Worm (Caenorhabditis elegans) whole organism, young adult: ENCODE measurements around the gene col-169.

ENCODE experiments used
- B0035.1 ChIP-seq: sonication (generic microtip); optimal IDR thresholded peaks from 2 replicates; lab custom pipeline; 2016; ENCODE audit warnings: missing genetic modification characterization, mild to moderate bottlenecking, missing compliant biosample characterization, missing genotype, missing genetic modification reagents
- D2030.7 ChIP-seq: fragments of 200-800 bp; sonication (Bioruptor generic); IDR thresholded peaks from 2 replicates; pipeline ENCODE4 v1.3.6; 2022; ENCODE audit warnings: missing genetic modification reagents, missing genetic modification characterization, missing compliant biosample characterization
- Y53G8AR.9 ChIP-seq: fragments of 200-800 bp; sonication (Bioruptor generic); conservative IDR thresholded peaks from 2 replicates; pipeline ENCODE4 v1.3.6; 2022; ENCODE audit warnings: missing genetic modification reagents, missing genetic modification characterization, missing compliant biosample characterization
- aptf-2 ChIP-seq: fragments of 200-800 bp; sonication (Bioruptor generic); conservative IDR thresholded peaks from 2 replicates; pipeline ENCODE4 v1.3.6; 2022; ENCODE audit warnings: missing genetic modification reagents, missing genetic modification characterization, missing compliant biosample characterization
- aptf-3 ChIP-seq: fragments of 200-800 bp; sonication (Bioruptor generic); IDR thresholded peaks from 2 replicates; pipeline ENCODE4 v1.3.6; 2022; ENCODE audit warnings: missing genetic modification characterization, missing compliant biosample characterization
- ekl-4 ChIP-seq: fragments of 200-800 bp; sonication (Bioruptor generic); IDR thresholded peaks from 2 replicates; pipeline ENCODE4 v1.3.6; 2022; ENCODE audit warnings: missing genetic modification reagents, missing genetic modification characterization, missing compliant biosample characterization
- lin-54 ChIP-seq: fragments of 200-800 bp; sonication (Bioruptor generic); optimal IDR thresholded peaks from 2 replicates; lab custom pipeline; 2018; ENCODE audit warnings: mild to moderate bottlenecking, missing genetic modification characterization, missing compliant biosample characterization
- madf-10 ChIP-seq: sonication (generic microtip); optimal IDR thresholded peaks from 2 replicates; lab custom pipeline; 2016; ENCODE audit warnings: mild to moderate bottlenecking, missing genetic modification characterization, missing compliant biosample characterization
- mes-4 ChIP-seq: sonication (generic microtip); optimal IDR thresholded peaks from 2 replicates; lab custom pipeline; 2016; ENCODE audit warnings: missing genotype, missing genetic modification characterization, missing compliant biosample characterization
- nfya-1 ChIP-seq: sonication (generic microtip); optimal IDR thresholded peaks from 2 replicates; lab custom pipeline; 2017; ENCODE audit warnings: antibody characterized with exemption, missing compliant biosample characterization, missing genetic modification characterization, borderline replicate concordance; ENCODE audit not compliant: insufficient read depth
- snpc-4 ChIP-seq, 5 experiments: fragments of 150-350 bp in 1 of 5; sonication (generic microtip) in 4 of 5; optimal IDR thresholded peaks; 2 replicates each; lab custom pipeline; 2014 to 2018; ENCODE audit warnings: missing genetic modification characterization in 5 of 5, missing biosample characterization in 3 of 5, antibody characterized with exemption in 2 of 5, mild to moderate bottlenecking in 2 of 5, missing compliant biosample characterization in 2 of 5, missing genotype in 2 of 5, moderate library complexity in 2 of 5, missing genetic modification reagents in 1 of 5
- ztf-18 ChIP-seq: sonication (generic microtip); optimal IDR thresholded peaks from 2 replicates; lab custom pipeline; 2016; ENCODE audit warnings: missing genotype, mild to moderate bottlenecking, missing genetic modification characterization, missing compliant biosample characterization
- ztf-6 ChIP-seq: fragments of 200-800 bp; sonication (Bioruptor generic); IDR thresholded peaks from 2 replicates; pipeline ENCODE4 v1.3.6; 2022; ENCODE audit warnings: missing genetic modification reagents, missing genetic modification characterization, missing compliant biosample characterization

ce11 chrX:6320887-6321286 is 8.1 kb upstream of the col-169 start:
- TF ChIP-seq nfya-1 (tag; lab: Kevin White, UChicago) (no peak), aptf-3 (GFP tag; lab: Robert Waterston, UW) (no peak), D2030.7 (no peak), lin-54 (no peak), ekl-4 (GFP tag; lab: Robert Waterston, UW) (no peak), madf-10 (no peak), B0035.1 (tag; lab: Kevin White, UChicago) (no peak), snpc-4 (GFP tag; optimal IDR thresholded peaks at IDR 0.05; lab: Kevin White, UChicago) (no peak), snpc-4 (tag; optimal IDR thresholded peaks at IDR 0.05; lab: Kevin White, UChicago) (no peak), ztf-6 (GFP tag; lab: Robert Waterston, UW) (no peak), aptf-2 (GFP tag; lab: Robert Waterston, UW) (no peak), mes-4 (tag; lab: Kevin White, UChicago) (no peak), Y53G8AR.9 (GFP tag; lab: Robert Waterston, UW) (no peak), ztf-18 (no peak)
